In genomic region chr2L:1421460-1422332, dm6 we compare ENCODE assay signal across 2 fruit fly cellular contexts.
TF ChIP-seq lines count a peak whose summit lies in the region.

No protein-coding gene starts in this region.

- no peak for TF ChIP-seq CTCF in whole organism, embryonic (GFP tag; optimal IDR thresholded peaks at IDR 0.05; lab: Kevin White, UChicago)

TF ChIP-seq in whole organism, embryonic, 481 proteins besides CTCF, POLR2A, EP300 and RAD21 (continues in another document):
- TF ChIP-seq Ets65A (GFP tag; lab: Kevin White, UChicago) (no peak), CG14965 (GFP tag; optimal IDR thresholded peaks at IDR 0.05; lab: Kevin White, UChicago; ENCODE audit: borderline replicate concordance) (no peak), CG14860 (GFP tag; IDR thresholded peaks at IDR 0.05; lab: Robert Waterston, UW; ENCODE audit: partially characterized antibody) (no peak), Nf-YA (GFP tag; IDR thresholded peaks at IDR 0.05; lab: Robert Waterston, UW) (no peak), nerfin-1 (tag; optimal IDR thresholded peaks at IDR 0.05; lab: Kevin White, UChicago) (no peak), CG4404 (GFP tag; IDR thresholded peaks at IDR 0.05; lab: Robert Waterston, UW) (no peak), CG18599 (GFP tag; optimal IDR thresholded peaks at IDR 0.05; lab: Kevin White, UChicago) (no peak), HLHmδ (GFP tag; optimal IDR thresholded peaks at IDR 0.05; lab: Kevin White, UChicago) (no peak), NC2β (GFP tag; optimal IDR thresholded peaks at IDR 0.05; lab: Kevin White, UChicago) (no peak), CG4282 (GFP tag; optimal IDR thresholded peaks at IDR 0.05; lab: Kevin White, UChicago) (no peak), sim (GFP tag; IDR thresholded peaks at IDR 0.05; lab: Robert Waterston, UW) (no peak), Hr78 (GFP tag; optimal IDR thresholded peaks at IDR 0.05; lab: Kevin White, UChicago) (peak in 1 of 2 experiments; percentile 64), HLH54F (GFP tag; optimal IDR thresholded peaks at IDR 0.05; lab: Kevin White, UChicago) (no peak), NFAT (GFP tag; IDR thresholded peaks at IDR 0.05; lab: Robert Waterston, UW) (no peak), oc (tag; optimal IDR thresholded peaks at IDR 0.05; lab: Kevin White, UChicago) (no peak), HmgZ (tag; optimal IDR thresholded peaks at IDR 0.05; lab: Kevin White, UChicago) (no peak), Ets97D (GFP tag; optimal IDR thresholded peaks at IDR 0.05; lab: Kevin White, UChicago) (no peak), pho (GFP tag; optimal IDR thresholded peaks at IDR 0.05; lab: Kevin White, UChicago) (no peak), fd64A (GFP tag; optimal IDR thresholded peaks at IDR 0.05; lab: Kevin White, UChicago) (no peak), CG12071 (GFP tag; optimal IDR thresholded peaks at IDR 0.05; lab: Kevin White, UChicago) (no peak), ERR (GFP tag; optimal IDR thresholded peaks at IDR 0.05; lab: Kevin White, UChicago) (no peak), CG15479 (GFP tag; optimal IDR thresholded peaks at IDR 0.05; lab: Kevin White, UChicago) (peak; percentile 83), yki (optimal IDR thresholded peaks at IDR 0.05; lab: Kevin White, UChicago) (no peak), Stat92E (GFP tag; optimal IDR thresholded peaks at IDR 0.05; lab: Kevin White, UChicago) (no peak), CG1529 (GFP tag; optimal IDR thresholded peaks at IDR 0.05; lab: Kevin White, UChicago) (no peak), pros (GFP tag; optimal IDR thresholded peaks at IDR 0.05; lab: Kevin White, UChicago) (peak; percentile 62), wor (GFP tag; IDR thresholded peaks at IDR 0.05; lab: Robert Waterston, UW) (no peak), Xbp1 (GFP tag; optimal IDR thresholded peaks at IDR 0.05; lab: Kevin White, UChicago) (no peak), dmrt11E (tag; optimal IDR thresholded peaks at IDR 0.05; lab: Kevin White, UChicago) (no peak), CG1832 (GFP tag; optimal IDR thresholded peaks at IDR 0.05; lab: Kevin White, UChicago) (peak; percentile 16), MESR4 (GFP tag; optimal IDR thresholded peaks at IDR 0.05; lab: Kevin White, UChicago) (no peak), CG7357 (GFP tag; IDR thresholded peaks at IDR 0.05; lab: Robert Waterston, UW) (no peak), Pdp1 (GFP tag; optimal IDR thresholded peaks at IDR 0.05; lab: Kevin White, UChicago) (no peak), eve (GFP tag; optimal IDR thresholded peaks at IDR 0.05; lab: Kevin White, UChicago) (peak in 1 of 2 experiments; percentile 30), gce (GFP tag; IDR thresholded peaks at IDR 0.05; lab: Robert Waterston, UW) (no peak), seq (GFP tag; IDR thresholded peaks at IDR 0.05; lab: Robert Waterston, UW) (no peak), Nf-YC (tag; optimal IDR thresholded peaks at IDR 0.05; lab: Kevin White, UChicago) (no peak), CG7745 (tag; optimal IDR thresholded peaks at IDR 0.05; lab: Kevin White, UChicago) (peak; percentile 25), dati (GFP tag; IDR thresholded peaks at IDR 0.05; lab: Robert Waterston, UW) (no peak), Trl (optimal IDR thresholded peaks at IDR 0.05; lab: Kevin White, UChicago) (no peak), Trl (GFP tag; optimal IDR thresholded peaks at IDR 0.05; lab: Kevin White, UChicago) (no peak), CG12942 (GFP tag; optimal IDR thresholded peaks at IDR 0.05; lab: Kevin White, UChicago) (no peak), CG17802 (tag; optimal IDR thresholded peaks at IDR 0.05; lab: Kevin White, UChicago) (no peak), CG11247 (GFP tag; IDR thresholded peaks at IDR 0.05; lab: Robert Waterston, UW) (no peak), ken (GFP tag; IDR thresholded peaks at IDR 0.05; lab: Robert Waterston, UW) (0 out of 3 replicates have a peak, but pooled peaks have one; percentile 26), esg (GFP tag; conservative IDR thresholded peaks at IDR 0.05; lab: Robert Waterston, UW) (no peak), CG9932 (GFP tag; IDR thresholded peaks at IDR 0.05; lab: Robert Waterston, UW) (no peak), gcm (GFP tag; optimal IDR thresholded peaks at IDR 0.05; lab: Kevin White, UChicago) (no peak)

TF ChIP-seq in whole organism, prepupa, 60 proteins besides CTCF, POLR2A, EP300 and RAD21:
- TF ChIP-seq CG8119 (GFP tag; IDR thresholded peaks at IDR 0.05; lab: Robert Waterston, UW) = no peak
- no peak for TF ChIP-seq fd59A (GFP tag; optimal IDR thresholded peaks at IDR 0.05; lab: Kevin White, UChicago)
- TF ChIP-seq CG6854 (GFP tag; optimal IDR thresholded peaks at IDR 0.05; lab: Kevin White, UChicago) = no peak
- peak; percentile 52 for TF ChIP-seq svp (GFP tag; lab: Kevin White, UChicago)
- no peak for TF ChIP-seq CG6276 (GFP tag; optimal IDR thresholded peaks at IDR 0.05; lab: Kevin White, UChicago)
- TF ChIP-seq CG6808 (GFP tag; optimal IDR thresholded peaks at IDR 0.05; lab: Kevin White, UChicago) = no peak
